Fruit fly (Drosophila melanogaster) whole organism, embryonic: ENCODE data around the gene CG12010.

Experiments used
- Adf1 ChIP-seq: fragments of 200-800 bp; sonication (Bioruptor generic); IDR thresholded peaks from 2 replicates; pipeline ENCODE4 v1.3.6; 2022; ENCODE audit warnings: missing biosample characterization, missing genetic modification characterization
- C15 ChIP-seq: fragments of 200-800 bp; sonication (Bioruptor generic); IDR thresholded peaks from 3 replicates; pipeline ENCODE4 v1.3.6; 2022; ENCODE audit warnings: missing biosample characterization, missing genetic modification characterization
- CG12104 ChIP-seq: fragments of 200-800 bp; sonication (Bioruptor generic); optimal IDR thresholded peaks from 3 replicates; lab custom pipeline; 2016; ENCODE audit warnings: missing biosample characterization, missing genetic modification characterization
- CG14050 ChIP-seq: fragments of 200-800 bp; sonication (Bioruptor generic); IDR thresholded peaks from 3 replicates; pipeline ENCODE4 v1.3.6; 2022; ENCODE audit warnings: missing biosample characterization, missing genetic modification characterization
- CG14860 ChIP-seq: fragments of 200-800 bp; sonication (Bioruptor generic); IDR thresholded peaks from 3 replicates; pipeline ENCODE4 v1.3.6; 2022; ENCODE audit warnings: missing biosample characterization, missing genetic modification characterization; ENCODE audit not compliant: partially characterized antibody
- CG15479 ChIP-seq: fragments of 200-800 bp; sonication (Bioruptor generic); optimal IDR thresholded peaks from 3 replicates; lab custom pipeline; 2019; ENCODE audit warnings: missing biosample characterization, mild to moderate bottlenecking, missing genetic modification characterization, moderate library complexity
- CG15696 ChIP-seq: fragments of 200-800 bp; sonication (Bioruptor generic); optimal IDR thresholded peaks from 2 replicates; lab custom pipeline; 2019; ENCODE audit warnings: missing biosample characterization, mild to moderate bottlenecking, missing genetic modification characterization, moderate library complexity
- CG1603 ChIP-seq: fragments of 200-800 bp; sonication (Bioruptor generic); optimal IDR thresholded peaks from 2 replicates; lab custom pipeline; 2019; ENCODE audit warnings: missing biosample characterization, mild to moderate bottlenecking, missing genetic modification characterization, moderate library complexity
- CG17568 ChIP-seq: fragments of 200-800 bp; sonication (Bioruptor generic); optimal IDR thresholded peaks from 2 replicates; lab custom pipeline; 2018; ENCODE audit warnings: missing biosample characterization, mild to moderate bottlenecking, missing genetic modification characterization, moderate library complexity
- CG17802 ChIP-seq: fragments of 200-800 bp; sonication (Bioruptor generic); optimal IDR thresholded peaks from 2 replicates; lab custom pipeline; 2018; ENCODE audit warnings: missing biosample characterization, mild to moderate bottlenecking, missing genetic modification characterization, moderate library complexity
- CG17829 ChIP-seq: fragments of 200-800 bp; optimal IDR thresholded peaks from 2 replicates; lab custom pipeline; 2019; ENCODE audit warnings: missing biosample characterization, mild to moderate bottlenecking, missing genetic modification characterization, moderate library complexity
- CG2712 ChIP-seq: fragments of 200-800 bp; optimal IDR thresholded peaks from 3 replicates; lab custom pipeline; 2019; ENCODE audit warnings: missing biosample characterization, mild to moderate bottlenecking, missing genetic modification characterization, moderate library complexity
- CG3726 ChIP-seq: fragments of 200-800 bp; sonication (Bioruptor generic); IDR thresholded peaks from 3 replicates; pipeline ENCODE4, ENCODE4 v1.3.6; 2022; ENCODE audit warnings: missing biosample characterization, missing genetic modification characterization
- CG42726 ChIP-seq: fragments of 200-800 bp; sonication (Bioruptor generic); IDR thresholded peaks from 2 replicates; pipeline ENCODE4 v1.3.6; 2022; ENCODE audit warnings: missing biosample characterization, missing genetic modification characterization; ENCODE audit not compliant: partially characterized antibody
- CG4404 ChIP-seq: fragments of 200-800 bp; sonication (Bioruptor generic); IDR thresholded peaks from 2 replicates; pipeline ENCODE4 v1.3.6; 2022; ENCODE audit warnings: missing biosample characterization, missing genetic modification characterization
- CG4424 ChIP-seq: fragments of 200-800 bp; sonication (Bioruptor generic); optimal IDR thresholded peaks from 3 replicates; lab custom pipeline; 2016; ENCODE audit warnings: missing biosample characterization, missing genetic modification characterization
- CG5180 ChIP-seq: fragments of 200-800 bp; sonication (Bioruptor generic); optimal IDR thresholded peaks from 3 replicates; lab custom pipeline; 2017; ENCODE audit warnings: missing biosample characterization, missing genetic modification characterization, mild to moderate bottlenecking, moderate library complexity, missing genetic modification reagents
- CG7357 ChIP-seq: fragments of 200-800 bp; sonication (Bioruptor generic); IDR thresholded peaks from 3 replicates; pipeline ENCODE4 v1.3.6; 2022; ENCODE audit warnings: missing biosample characterization, missing genetic modification characterization
- CG7786 ChIP-seq: fragments of 200-800 bp; sonication (Bioruptor generic); optimal IDR thresholded peaks from 2 replicates; lab custom pipeline; 2016; ENCODE audit warnings: missing biosample characterization, missing genetic modification characterization
- CG7839 ChIP-seq: fragments of 200-800 bp; sonication (Bioruptor generic); optimal IDR thresholded peaks from 3 replicates; lab custom pipeline; 2018; ENCODE audit warnings: missing biosample characterization, mild to moderate bottlenecking, missing genetic modification characterization, moderate library complexity
- CG7987 ChIP-seq: fragments of 200-800 bp; sonication (Bioruptor generic); optimal IDR thresholded peaks from 2 replicates; lab custom pipeline; 2018; ENCODE audit warnings: missing biosample characterization, mild to moderate bottlenecking, missing genetic modification characterization, moderate library complexity
- CG9215 ChIP-seq: fragments of 200-800 bp; sonication (Bioruptor generic); IDR thresholded peaks from 2 replicates; pipeline ENCODE4 v1.3.6; 2022; ENCODE audit warnings: missing biosample characterization, missing genetic modification characterization
- Camta ChIP-seq: fragments of 200-800 bp; sonication (Bioruptor generic); optimal IDR thresholded peaks from 2 replicates; lab custom pipeline; 2016; ENCODE audit warnings: missing biosample characterization, missing genetic modification characterization
- D19A ChIP-seq: fragments of 200-800 bp; optimal IDR thresholded peaks from 3 replicates; lab custom pipeline; 2019; ENCODE audit warnings: missing biosample characterization, mild to moderate bottlenecking, missing genetic modification characterization, moderate library complexity
- Dbx ChIP-seq: fragments of 200-800 bp; sonication (Bioruptor generic); IDR thresholded peaks from 3 replicates; pipeline ENCODE4 v1.3.6; 2022; ENCODE audit warnings: missing biosample characterization, missing genetic modification characterization
- Dfd ChIP-seq, 2 experiments: fragments of >200 bp; optimal IDR thresholded peaks; 2 replicates each; lab custom pipeline; 2017; ENCODE audit warnings: missing biosample characterization in 2 of 2, missing genetic modification characterization in 2 of 2
- Elba2 ChIP-seq: fragments of 200-800 bp; sonication (Bioruptor generic); optimal IDR thresholded peaks from 3 replicates; lab custom pipeline; 2016; ENCODE audit warnings: missing biosample characterization, missing genetic modification characterization
- Lim3 ChIP-seq: fragments of 200-800 bp; sonication (Bioruptor generic); IDR thresholded peaks from 2 replicates; pipeline ENCODE4 v1.3.6; 2022; ENCODE audit warnings: missing biosample characterization, missing genetic modification characterization
- Mes4 ChIP-seq: fragments of 200-800 bp; sonication (Bioruptor generic); optimal IDR thresholded peaks from 2 replicates; lab custom pipeline; 2016; ENCODE audit warnings: missing biosample characterization, missing genetic modification characterization
- Scr ChIP-seq: fragments of 200-800 bp; sonication (Bioruptor generic); IDR thresholded peaks from 2 replicates; pipeline ENCODE4 v1.3.6; 2022; ENCODE audit warnings: missing biosample characterization, missing genetic modification characterization; ENCODE audit not compliant: partially characterized antibody
- Stat92E ChIP-seq, 3 experiments: fragments of >200 bp in 2 of 3; fragments of 200-800 bp in 1 of 3; sonication (Bioruptor generic) in 1 of 3; optimal IDR thresholded peaks; 2 replicates each; lab custom pipeline; 2017 to 2019; ENCODE audit warnings: missing biosample characterization in 3 of 3, missing genetic modification characterization in 3 of 3, mild to moderate bottlenecking in 1 of 3, moderate library complexity in 1 of 3
- Taf1 ChIP-seq: fragments of 200-800 bp; sonication (Bioruptor generic); IDR thresholded peaks from 2 replicates; pipeline ENCODE4 v1.3.6; 2022; ENCODE audit warnings: missing biosample characterization, missing genetic modification characterization
- Xrp1 ChIP-seq: fragments of 200-800 bp; sonication (Bioruptor generic); IDR thresholded peaks from 2 replicates; pipeline ENCODE4 v1.3.6; 2022; ENCODE audit warnings: missing biosample characterization, missing genetic modification characterization
- ara ChIP-seq: fragments of 200-800 bp; sonication (Bioruptor generic); IDR thresholded peaks from 2 replicates; pipeline ENCODE4 v1.3.6; 2022; ENCODE audit warnings: missing biosample characterization, missing genetic modification characterization
- caup ChIP-seq: fragments of 200-800 bp; sonication (Bioruptor generic); optimal IDR thresholded peaks from 3 replicates; lab custom pipeline; 2017; ENCODE audit warnings: missing biosample characterization, mild to moderate bottlenecking, missing genetic modification characterization, moderate library complexity; ENCODE audit not compliant: severe bottlenecking
- cg ChIP-seq: fragments of 200-800 bp; sonication (Bioruptor generic); optimal IDR thresholded peaks from 3 replicates; lab custom pipeline; 2019; ENCODE audit warnings: missing biosample characterization, mild to moderate bottlenecking, missing genetic modification characterization, moderate library complexity
- danr ChIP-seq: fragments of 200-800 bp; sonication (Bioruptor generic); IDR thresholded peaks from 2 replicates; pipeline ENCODE4 v1.3.6; 2022; ENCODE audit warnings: missing biosample characterization, missing genetic modification characterization
- eyg ChIP-seq: fragments of 200-800 bp; sonication (Bioruptor generic); optimal IDR thresholded peaks from 3 replicates; lab custom pipeline; 2016; ENCODE audit warnings: missing biosample characterization, missing genetic modification characterization
- gsb-n ChIP-seq: fragments of 200-800 bp; sonication (Bioruptor generic); optimal IDR thresholded peaks from 3 replicates; lab custom pipeline; 2018; ENCODE audit warnings: missing biosample characterization, mild to moderate bottlenecking, missing genetic modification characterization
- hkb ChIP-seq, 2 experiments: fragments of 200-800 bp in 1 of 2; fragments of >200 bp in 1 of 2; sonication (Bioruptor generic) in 1 of 2; IDR thresholded peaks in 1 of 2; optimal IDR thresholded peaks in 1 of 2; 2 replicates each; pipeline versions ENCODE4 v1.3.6 to Lab custom; 2017 to 2022; ENCODE audit warnings: missing biosample characterization in 1 of 2, missing genetic modification characterization in 1 of 2
- lbe ChIP-seq: fragments of 200-800 bp; sonication (Bioruptor generic); optimal IDR thresholded peaks from 2 replicates; lab custom pipeline; 2016; ENCODE audit warnings: missing biosample characterization, mild to moderate bottlenecking, missing genetic modification characterization
- nau ChIP-seq: fragments of 200-800 bp; sonication (Bioruptor generic); optimal IDR thresholded peaks from 3 replicates; lab custom pipeline; 2017; ENCODE audit warnings: missing biosample characterization, mild to moderate bottlenecking, missing genetic modification characterization, missing genetic modification reagents
- nom ChIP-seq: fragments of 200-800 bp; sonication (Bioruptor generic); optimal IDR thresholded peaks from 2 replicates; lab custom pipeline; 2017; ENCODE audit warnings: missing biosample characterization, missing genetic modification characterization, mild to moderate bottlenecking, moderate library complexity, missing genetic modification reagents
- pita ChIP-seq: fragments of 200-800 bp; sonication (Bioruptor generic); optimal IDR thresholded peaks from 2 replicates; lab custom pipeline; 2017; ENCODE audit warnings: missing biosample characterization, mild to moderate bottlenecking, missing genetic modification characterization
- sens ChIP-seq: fragments of 200-800 bp; sonication (Bioruptor generic); peaks from one replicate; lab custom pipeline; 2016; ENCODE audit warnings: missing biosample characterization, missing genetic modification characterization
- slp2 ChIP-seq: fragments of 200-800 bp; sonication (Bioruptor generic); optimal IDR thresholded peaks from 2 replicates; lab custom pipeline; 2016; ENCODE audit warnings: missing biosample characterization, missing genetic modification characterization
- ssp ChIP-seq: fragments of 200-800 bp; sonication (Bioruptor generic); IDR thresholded peaks from 2 replicates; pipeline ENCODE4 v1.3.6; 2022; ENCODE audit warnings: missing biosample characterization, missing genetic modification characterization
- ttk ChIP-seq: fragments of 200-800 bp; sonication (Bioruptor generic); IDR thresholded peaks from 2 replicates; pipeline ENCODE4 v2.1.2; 2022; ENCODE audit warnings: missing biosample characterization, missing genetic modification characterization
- vnd ChIP-seq: fragments of 200-800 bp; sonication (Bioruptor generic); IDR thresholded peaks from 3 replicates; pipeline ENCODE4 v1.3.6; 2022; ENCODE audit warnings: missing biosample characterization, missing genetic modification characterization; ENCODE audit not compliant: partially characterized antibody
- zen ChIP-seq: fragments of 200-800 bp; sonication (Bioruptor generic); optimal IDR thresholded peaks from 3 replicates; lab custom pipeline; 2018; ENCODE audit warnings: missing biosample characterization, mild to moderate bottlenecking, missing genetic modification characterization, moderate library complexity

Gene CG12010

DNA sequence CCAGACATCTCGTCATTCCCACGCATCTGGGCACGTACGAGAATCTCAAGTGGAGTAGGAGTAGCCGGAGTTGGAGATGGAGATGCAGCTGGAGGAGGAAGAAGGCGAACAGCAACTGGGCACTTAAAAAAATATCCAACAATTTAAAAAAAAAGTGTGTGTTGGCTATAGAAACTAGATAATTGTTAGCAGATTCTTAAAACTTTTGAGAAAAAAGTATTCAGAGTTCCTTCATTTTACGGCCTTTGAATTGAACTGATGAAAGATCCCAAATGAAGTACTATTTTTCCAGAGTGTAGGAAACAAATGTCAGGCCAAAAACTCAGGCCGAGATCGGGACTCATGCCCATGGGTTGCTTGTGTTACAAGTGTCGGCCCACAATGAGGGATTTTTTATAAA, 17.8 kb downstream of the CG12010 start (continued):
- TF ChIP-seq hkb (optimal IDR thresholded peaks at IDR 0.05; lab: Kevin White, UChicago) = no peak
- TF ChIP-seq hkb (GFP tag; IDR thresholded peaks at IDR 0.05; lab: Robert Waterston, UW) = no peak
- TF ChIP-seq zen (tag; lab: Kevin White, UChicago) = no peak
- peak; percentile 24 for TF ChIP-seq CG15696
- no peak for TF ChIP-seq CG9215 (GFP tag; lab: Robert Waterston, UW)
- TF ChIP-seq Scr (GFP tag; lab: Robert Waterston, UW) = no peak
- peak; percentile 62 for TF ChIP-seq CG17829 (tag; lab: Kevin White, UChicago)
- TF ChIP-seq D19A (tag; lab: Kevin White, UChicago) = peak; percentile 17
- peak; percentile 3 for TF ChIP-seq Mes4 (GFP tag; lab: Kevin White, UChicago)
- TF ChIP-seq sens (GFP tag; lab: Kevin White, UChicago) = peak; percentile 92
- TF ChIP-seq caup (GFP tag; lab: Kevin White, UChicago) = no peak
- no peak for TF ChIP-seq CG3726 (GFP tag; lab: Robert Waterston, UW)
- no peak for TF ChIP-seq CG7786 (GFP tag; lab: Kevin White, UChicago)
- TF ChIP-seq CG2712 (tag; lab: Kevin White, UChicago) = peak; percentile 59
- TF ChIP-seq CG17802 (tag; lab: Kevin White, UChicago) = no peak
- TF ChIP-seq CG12104 = no peak
- TF ChIP-seq nau (GFP tag; lab: Kevin White, UChicago) = no peak
- TF ChIP-seq pita (GFP tag; lab: Kevin White, UChicago) = no peak
- TF ChIP-seq CG14860 = no peak
- TF ChIP-seq Stat92E (GFP tag; optimal IDR thresholded peaks at IDR 0.05; lab: Kevin White, UChicago) = no peak
- TF ChIP-seq Taf1 (GFP tag; lab: Robert Waterston, UW) = no peak
- TF ChIP-seq CG7987 (GFP tag; lab: Kevin White, UChicago) = no peak
- TF ChIP-seq eyg (GFP tag; lab: Kevin White, UChicago) = no peak
- no peak for TF ChIP-seq Elba2 (GFP tag; lab: Kevin White, UChicago)
- TF ChIP-seq CG17568 (GFP tag; lab: Kevin White, UChicago) = no peak
- no peak for TF ChIP-seq CG1603
- no peak for TF ChIP-seq C15 (GFP tag; lab: Robert Waterston, UW)
- TF ChIP-seq Lim3 (GFP tag; lab: Robert Waterston, UW) = no peak
- no peak for TF ChIP-seq Dbx (GFP tag; lab: Robert Waterston, UW)
- no peak for TF ChIP-seq cg (GFP tag; lab: Kevin White, UChicago)
- no peak for TF ChIP-seq CG7357 (GFP tag; lab: Robert Waterston, UW)
- peak; percentile 39 for TF ChIP-seq lbe
- peak; percentile 36; the same call in 1 of the 2 replicates for TF ChIP-seq CG4404 (GFP tag; lab: Robert Waterston, UW)
- TF ChIP-seq Camta (GFP tag; lab: Kevin White, UChicago) = no peak
- TF ChIP-seq CG5180 = no peak
- no peak for TF ChIP-seq slp2 (GFP tag; lab: Kevin White, UChicago)
- TF ChIP-seq ttk = no peak
- no peak for TF ChIP-seq CG14050 (GFP tag; lab: Robert Waterston, UW)
- no peak for TF ChIP-seq CG7839
- TF ChIP-seq vnd (GFP tag; lab: Robert Waterston, UW) = no peak
- no peak for TF ChIP-seq ssp (GFP tag; lab: Robert Waterston, UW)
- TF ChIP-seq gsb-n = peak; percentile 22
- TF ChIP-seq CG42726 = no peak
- TF ChIP-seq Xrp1 (GFP tag; lab: Robert Waterston, UW) = peak; percentile 60; the same call in 1 of the 2 replicates
- no peak for TF ChIP-seq CG15479
- TF ChIP-seq ara (GFP tag; lab: Robert Waterston, UW) = peak; percentile 46; the same call in 1 of the 2 replicates
- TF ChIP-seq nom (GFP tag; lab: Kevin White, UChicago) = peak; percentile 35
- TF ChIP-seq danr (GFP tag; lab: Robert Waterston, UW) = no peak
- peak; percentile 30 for TF ChIP-seq CG4424
- no peak for TF ChIP-seq Dfd (GFP tag; optimal IDR thresholded peaks at IDR 0.05; lab: Kevin White, UChicago)
- TF ChIP-seq Adf1 (GFP tag; lab: Robert Waterston, UW) = no peak
